Worm (Caenorhabditis elegans) whole organism, L2 larva: ENCODE measurements around the gene sms-1.

ENCODE experiments used
- C34F6.9 ChIP-seq: fragments of 150-350 bp; optimal IDR thresholded peaks from 2 replicates; lab custom pipeline; 2014; ENCODE audit warnings: missing biosample characterization, missing genetic modification characterization
- F13H6.1 ChIP-seq: sonication (generic microtip); optimal IDR thresholded peaks from 2 replicates; lab custom pipeline; 2016; ENCODE audit warnings: missing genetic modification characterization, missing compliant biosample characterization
- R02D3.7 ChIP-seq: fragments of 150-350 bp; optimal IDR thresholded peaks from 2 replicates; lab custom pipeline; 2014; ENCODE audit warnings: missing biosample characterization, missing genetic modification characterization
- ZK546.5 ChIP-seq: sonication (generic microtip); optimal IDR thresholded peaks from 2 replicates; lab custom pipeline; 2017; ENCODE audit warnings: missing biosample characterization, missing genetic modification characterization
- alr-1 ChIP-seq: fragments of 150-350 bp; optimal IDR thresholded peaks from 2 replicates; lab custom pipeline; 2014; ENCODE audit warnings: missing biosample characterization, missing genetic modification characterization
- aly-2 ChIP-seq: fragments of 150-350 bp; optimal IDR thresholded peaks from 2 replicates; lab custom pipeline; 2014; ENCODE audit warnings: missing biosample characterization, missing genetic modification characterization
- ama-1 ChIP-seq: fragments of 150-350 bp; optimal IDR thresholded peaks from 2 replicates; lab custom pipeline; 2018; ENCODE audit warnings: inconsistent platforms
- blmp-1 ChIP-seq: sonication (generic microtip); optimal IDR thresholded peaks from 2 replicates; lab custom pipeline; 2017; ENCODE audit warnings: missing genetic modification characterization, mild to moderate bottlenecking, missing compliant biosample characterization, antibody characterized with exemption, moderate library complexity; ENCODE audit not compliant: insufficient read depth
- ceh-16 ChIP-seq: fragments of 150-350 bp; optimal IDR thresholded peaks from 2 replicates; lab custom pipeline; 2014; ENCODE audit warnings: missing biosample characterization, missing genetic modification characterization
- ceh-82 ChIP-seq: fragments of 150-350 bp; optimal IDR thresholded peaks from 2 replicates; lab custom pipeline; 2014; ENCODE audit warnings: missing biosample characterization, missing genetic modification characterization
- crh-2 ChIP-seq: sonication (generic microtip); optimal IDR thresholded peaks from 2 replicates; lab custom pipeline; 2017; ENCODE audit warnings: missing biosample characterization, missing genetic modification characterization
- elt-1 ChIP-seq: fragments of 150-350 bp; optimal IDR thresholded peaks from 2 replicates; lab custom pipeline; 2014; ENCODE audit warnings: missing biosample characterization, missing genetic modification characterization
- elt-3 ChIP-seq: sonication (generic microtip); optimal IDR thresholded peaks from 2 replicates; lab custom pipeline; 2017; ENCODE audit warnings: missing biosample characterization, missing genetic modification characterization
- fos-1 ChIP-seq: fragments of 150-350 bp; optimal IDR thresholded peaks from 2 replicates; lab custom pipeline; 2014; ENCODE audit warnings: missing biosample characterization, missing genetic modification characterization
- gmeb-1 ChIP-seq: fragments of 150-350 bp; optimal IDR thresholded peaks from 2 replicates; lab custom pipeline; 2014; ENCODE audit warnings: missing biosample characterization, missing genetic modification characterization
- lin-11 ChIP-seq: fragments of 150-350 bp; sonication (generic microtip); optimal IDR thresholded peaks from 2 replicates; lab custom pipeline; 2014; ENCODE audit warnings: missing biosample characterization, missing genetic modification characterization, inconsistent platforms, mixed read lengths
- lin-13 ChIP-seq: fragments of 150-350 bp; optimal IDR thresholded peaks from 2 replicates; lab custom pipeline; 2014; ENCODE audit warnings: missing biosample characterization, missing genetic modification reagents, missing genetic modification characterization
- lsy-2 ChIP-seq, 2 experiments: fragments of 150-350 bp in 1 of 2; sonication (generic microtip) in 1 of 2; optimal IDR thresholded peaks; 2 replicates each; lab custom pipeline; 2014 to 2017; ENCODE audit warnings: missing biosample characterization in 2 of 2, missing genetic modification characterization in 2 of 2
- mab-5 ChIP-seq: fragments of 150-350 bp; optimal IDR thresholded peaks from 2 replicates; lab custom pipeline; 2014; ENCODE audit warnings: missing biosample characterization, missing genetic modification characterization
- nhr-10 ChIP-seq: sonication (generic microtip); optimal IDR thresholded peaks from 2 replicates; lab custom pipeline; 2017; ENCODE audit warnings: missing biosample characterization, missing genetic modification characterization
- nhr-11 ChIP-seq: fragments of 150-350 bp; optimal IDR thresholded peaks from 2 replicates; lab custom pipeline; 2014; ENCODE audit warnings: missing biosample characterization, missing genetic modification characterization
- nhr-12 ChIP-seq: fragments of 150-350 bp; optimal IDR thresholded peaks from 2 replicates; lab custom pipeline; 2014; ENCODE audit warnings: missing biosample characterization, missing genetic modification characterization
- nhr-129 ChIP-seq: fragments of 150-350 bp; optimal IDR thresholded peaks from 2 replicates; lab custom pipeline; 2014; ENCODE audit warnings: missing biosample characterization, missing genetic modification characterization
- nhr-21 ChIP-seq: fragments of 150-350 bp; optimal IDR thresholded peaks from 2 replicates; lab custom pipeline; 2014; ENCODE audit warnings: missing biosample characterization, missing genetic modification characterization
- nhr-25 ChIP-seq: fragments of 150-350 bp; sonication (generic microtip); optimal IDR thresholded peaks from 3 replicates; lab custom pipeline; 2014; ENCODE audit warnings: missing biosample characterization, missing genetic modification characterization
- nhr-6 ChIP-seq: fragments of 150-350 bp; optimal IDR thresholded peaks from 2 replicates; lab custom pipeline; 2014; ENCODE audit warnings: missing biosample characterization, missing genetic modification characterization
- nhr-77 ChIP-seq: fragments of 150-350 bp; optimal IDR thresholded peaks from 2 replicates; lab custom pipeline; 2014; ENCODE audit warnings: missing biosample characterization, missing genetic modification characterization
- peb-1 ChIP-seq: fragments of 150-350 bp; optimal IDR thresholded peaks from 2 replicates; lab custom pipeline; 2014; ENCODE audit warnings: missing biosample characterization, missing genetic modification characterization
- sem-4 ChIP-seq: fragments of 150-350 bp; optimal IDR thresholded peaks from 2 replicates; lab custom pipeline; 2014; ENCODE audit warnings: missing biosample characterization, missing genetic modification reagents, missing genetic modification characterization
- skn-1 ChIP-seq: sonication (generic microtip); optimal IDR thresholded peaks from 2 replicates; lab custom pipeline; 2017; ENCODE audit warnings: missing biosample characterization, missing genetic modification characterization
- sma-3 ChIP-seq: sonication (generic microtip); optimal IDR thresholded peaks from 2 replicates; lab custom pipeline; 2016; ENCODE audit warnings: missing genetic modification reagents, missing genetic modification characterization, missing compliant biosample characterization
- sma-9 ChIP-seq, 2 experiments: fragments of 150-350 bp in 1 of 2; sonication (generic microtip) in 1 of 2; optimal IDR thresholded peaks; 2 replicates each; lab custom pipeline; 2014 to 2016; ENCODE audit warnings: missing genetic modification characterization in 2 of 2, mild to moderate bottlenecking in 1 of 2, missing biosample characterization in 1 of 2, missing compliant biosample characterization in 1 of 2, missing genetic modification reagents in 1 of 2, moderate library complexity in 1 of 2
- unc-55 ChIP-seq: fragments of 150-350 bp; sonication (generic microtip); optimal IDR thresholded peaks from 3 replicates; lab custom pipeline; 2014; ENCODE audit warnings: missing biosample characterization, missing genetic modification reagents, missing genetic modification characterization
- zag-1 ChIP-seq: fragments of 150-350 bp; optimal IDR thresholded peaks from 2 replicates; lab custom pipeline; 2014; ENCODE audit warnings: missing biosample characterization, missing genetic modification characterization
- ztf-1 ChIP-seq: fragments of 200-800 bp; sonication (Bioruptor generic); conservative IDR thresholded peaks from 2 replicates; pipeline ENCODE4 v1.3.6; 2022; ENCODE audit warnings: missing genetic modification characterization, missing compliant biosample characterization
- ztf-4 ChIP-seq: fragments of 150-350 bp; optimal IDR thresholded peaks from 2 replicates; lab custom pipeline; 2014; ENCODE audit warnings: missing biosample characterization, missing genetic modification characterization

sms-1 gene

DNA sequence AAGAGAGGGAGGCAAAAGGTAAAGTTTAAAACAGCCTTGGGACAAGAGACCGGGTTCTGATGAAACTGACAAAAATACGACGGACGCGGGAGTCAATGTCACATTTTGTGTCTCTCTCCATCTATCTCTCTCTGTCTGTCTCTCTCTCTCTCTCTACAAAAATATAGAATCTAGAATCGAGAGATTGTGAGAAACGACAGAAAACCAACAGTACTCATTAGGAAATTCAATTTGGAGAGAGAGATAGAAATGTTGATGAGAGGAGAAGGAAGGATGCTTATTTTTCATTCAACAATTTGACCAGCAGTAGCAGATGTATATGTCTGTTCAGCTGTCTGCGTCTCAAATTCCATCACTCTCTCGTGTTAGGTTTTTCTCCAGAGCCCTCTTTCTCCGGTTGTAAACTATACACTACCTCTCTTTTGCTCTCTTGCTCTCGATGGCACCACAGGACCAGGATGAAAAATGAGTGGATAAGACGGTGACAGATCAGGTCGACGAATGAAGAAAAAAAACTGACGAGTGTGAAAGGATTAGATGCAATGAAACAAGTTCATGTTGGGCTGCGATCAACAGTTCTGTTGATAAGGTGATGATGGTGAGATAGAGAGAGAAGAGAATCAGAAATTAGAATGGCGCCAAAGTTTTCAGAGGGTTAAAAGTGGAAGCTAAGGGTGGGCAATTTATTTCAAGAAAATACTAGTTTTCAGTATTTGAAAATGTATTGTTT is 8.2 kb downstream of the sms-1 start:
- TF ChIP-seq nhr-12 (tag; lab: Kevin White, UChicago) (no peak), F13H6.1 (tag; lab: Kevin White, UChicago) (peak; percentile 35), blmp-1 (peak; percentile 76), nhr-10 (no peak), nhr-6 (peak; percentile 73), nhr-129 (tag; lab: Kevin White, UChicago) (peak; percentile 64), sma-3 (GFP tag; lab: Kevin White, UChicago) (peak; percentile 70), nhr-21 (peak; percentile 62), ceh-82 (tag; lab: Kevin White, UChicago) (no peak), ZK546.5 (tag; lab: Kevin White, UChicago) (no peak), sem-4 (tag; lab: Kevin White, UChicago) (peak; percentile 38), nhr-25 (tag; lab: Kevin White, UChicago) (peak; percentile 94), sma-9 (GFP tag; optimal IDR thresholded peaks at IDR 0.05; lab: Kevin White, UChicago) (peak; percentile 75), sma-9 (tag; optimal IDR thresholded peaks at IDR 0.05; lab: Kevin White, UChicago) (no peak), C34F6.9 (tag; lab: Kevin White, UChicago) (peak; percentile 42), elt-1 (tag; lab: Kevin White, UChicago) (no peak), lsy-2 (tag; optimal IDR thresholded peaks at IDR 0.05; lab: Kevin White, UChicago) (peak in 1 of 2 experiments; percentile 55), lin-13 (GFP tag; lab: Kevin White, UChicago) (peak; percentile 20), ceh-16 (tag; lab: Kevin White, UChicago) (peak; percentile 38)

DNA sequence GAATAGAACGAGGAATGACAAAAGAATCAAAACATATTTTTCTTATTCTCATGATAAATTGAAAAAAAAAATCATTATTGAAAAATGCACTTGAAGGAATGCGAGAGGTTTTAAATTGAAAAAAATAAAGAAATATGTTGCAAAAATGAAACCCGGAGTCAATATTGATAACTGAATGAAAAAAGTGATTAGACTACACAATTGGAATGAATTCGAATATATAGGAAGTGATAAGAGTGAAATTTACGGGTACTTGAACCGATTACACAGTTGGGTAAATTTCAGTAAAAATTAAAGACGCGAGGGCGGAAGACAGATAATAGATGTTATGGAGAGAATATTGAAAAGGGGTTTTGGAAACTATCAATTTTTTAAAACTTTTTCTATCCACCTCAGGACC is 8.9 kb downstream of the sms-1 start:
- TF ChIP-seq fos-1 (peak; percentile 73), nhr-77 (tag; lab: Kevin White, UChicago) (no peak)

DNA sequence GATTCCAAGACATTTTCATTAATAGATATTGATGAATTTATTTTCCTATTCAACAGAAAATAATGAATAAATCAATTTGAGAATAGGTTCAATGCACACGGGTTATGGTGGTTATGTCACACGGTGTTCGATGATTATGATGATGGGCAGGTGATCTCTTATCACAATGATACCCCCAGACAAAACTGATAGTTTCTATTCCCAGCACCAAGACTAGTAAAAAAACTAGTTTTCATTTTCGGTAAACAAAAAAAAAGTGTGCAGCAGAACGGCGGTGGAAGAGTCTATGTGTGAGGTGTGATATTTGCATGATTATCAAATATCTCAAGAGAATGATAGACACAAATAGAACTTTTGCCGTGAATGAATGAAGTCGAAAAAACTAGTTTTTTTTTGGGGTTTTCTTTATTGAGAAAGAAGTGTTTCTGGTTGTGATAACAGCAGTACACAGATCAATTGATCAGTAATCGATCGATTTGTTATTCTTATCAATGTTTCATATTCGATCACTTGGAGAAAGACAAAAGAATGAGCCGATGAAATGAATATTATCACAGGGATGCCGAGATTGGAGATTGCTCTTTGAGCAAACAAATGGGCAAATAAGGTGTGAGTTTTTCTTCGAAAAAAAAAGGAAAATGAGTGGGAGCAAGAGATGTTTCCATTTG is 10.0 kb downstream of the sms-1 start:
- TF ChIP-seq lin-11 (tag; lab: Kevin White, UChicago): no peak
- TF ChIP-seq sma-9 (GFP tag; optimal IDR thresholded peaks at IDR 0.05; lab: Kevin White, UChicago): peak; percentile 3
- TF ChIP-seq sma-9 (tag; optimal IDR thresholded peaks at IDR 0.05; lab: Kevin White, UChicago): no peak

DNA sequence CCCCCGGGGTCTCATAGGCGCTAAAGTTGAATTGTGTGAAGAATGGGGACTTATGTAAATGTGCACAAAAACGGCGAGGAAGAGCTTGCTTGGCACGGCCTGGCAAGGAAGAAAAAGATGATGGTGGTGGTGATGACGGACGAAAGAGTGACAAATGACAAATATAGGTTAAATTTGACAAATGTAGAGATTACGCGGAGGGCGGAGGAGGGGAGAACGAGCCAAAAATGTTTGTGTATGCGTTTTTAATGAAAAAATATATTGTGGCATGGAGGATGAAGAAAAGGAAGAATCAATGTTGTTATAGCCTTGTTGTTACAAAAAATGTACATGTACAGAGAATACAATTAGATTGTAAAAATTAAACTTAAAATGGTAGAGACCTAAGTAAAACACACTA is 11.1 kb downstream of the sms-1 start:
- TF ChIP-seq zag-1 (no peak), peb-1 (no peak), mab-5 (tag; lab: Kevin White, UChicago) (peak; percentile 32), F13H6.1 (tag; lab: Kevin White, UChicago) (no peak), elt-1 (tag; lab: Kevin White, UChicago) (no peak)

DNA sequence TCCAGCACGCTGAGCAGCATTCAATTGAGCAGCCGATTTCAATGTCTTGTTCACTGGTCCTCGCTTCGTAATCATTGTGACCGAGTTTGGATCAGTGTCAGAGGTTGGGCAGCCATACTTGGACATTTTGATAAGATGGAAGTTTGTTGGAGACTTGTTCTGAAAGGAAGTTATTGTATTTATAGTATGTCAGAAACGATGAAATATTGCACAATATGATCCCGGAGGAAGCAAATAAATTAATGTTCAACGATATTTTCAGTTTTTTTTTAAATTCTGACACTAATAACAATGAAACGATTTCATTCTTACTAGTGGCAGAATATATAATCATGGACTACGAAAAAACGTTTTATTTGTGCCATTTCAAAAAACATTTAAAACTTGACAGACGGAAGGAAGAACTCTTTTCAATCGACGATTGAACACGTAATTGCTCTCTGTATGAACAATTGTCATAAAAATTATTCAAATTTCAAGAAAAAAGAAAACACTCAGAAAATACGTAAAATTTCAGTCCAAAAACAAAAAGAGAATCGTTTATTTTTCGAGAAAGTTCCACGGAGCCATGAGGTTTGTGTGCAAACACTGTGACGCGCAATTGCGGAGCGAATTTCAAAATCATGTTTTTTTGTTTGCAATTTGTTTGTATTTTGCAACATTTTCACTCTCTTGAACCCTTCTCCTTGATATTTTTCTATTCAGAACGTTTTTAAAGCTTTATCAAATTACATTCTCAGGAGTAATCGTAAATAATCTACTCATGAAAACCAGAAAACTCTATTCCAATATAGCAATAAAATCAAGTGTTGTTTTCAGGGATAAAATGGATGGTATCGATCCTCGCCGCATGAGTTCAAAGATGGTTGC is 17.7 kb downstream of the sms-1 start, which contains the start of the genes mbf-1 and nse-4:
Gene mbf-1, minus strand, starts transcription at position 343 of the 870 bp plus-strand sequence.
Gene nse-4, plus strand, starts transcription at position 820 of the 870 bp plus-strand sequence.
- TF ChIP-seq fos-1 (peak; percentile 56), ama-1 (lab: Kevin White, UChicago) (peak; percentile 67), ztf-1 (GFP tag; lab: Robert Waterston, UW) (no peak), aly-2 (tag; lab: Kevin White, UChicago) (no peak), nhr-11 (tag; lab: Kevin White, UChicago) (no peak), ZK546.5 (tag; lab: Kevin White, UChicago) (no peak), nhr-6 (no peak), C34F6.9 (tag; lab: Kevin White, UChicago) (peak; percentile 94), unc-55 (peak; percentile 71), lsy-2 (tag; optimal IDR thresholded peaks at IDR 0.05; lab: Kevin White, UChicago) (peak; percentile 59 to 80), sma-9 (GFP tag; optimal IDR thresholded peaks at IDR 0.05; lab: Kevin White, UChicago) (peak; percentile 35), sma-9 (tag; optimal IDR thresholded peaks at IDR 0.05; lab: Kevin White, UChicago) (no peak), nhr-129 (tag; lab: Kevin White, UChicago) (peak; percentile 65), F13H6.1 (tag; lab: Kevin White, UChicago) (peak; percentile 23), alr-1 (tag; lab: Kevin White, UChicago) (no peak), skn-1 (tag; lab: Kevin White, UChicago) (peak; percentile 12), sem-4 (tag; lab: Kevin White, UChicago) (peak; percentile 20), nhr-25 (tag; lab: Kevin White, UChicago) (peak; percentile 39), lin-13 (GFP tag; lab: Kevin White, UChicago) (peak; percentile 47), elt-3 (tag; lab: Kevin White, UChicago) (no peak), ztf-4 (tag; lab: Kevin White, UChicago) (peak; percentile 48), R02D3.7 (tag; lab: Kevin White, UChicago) (no peak), gmeb-1 (tag; lab: Kevin White, UChicago) (peak; percentile 76), nhr-21 (peak; percentile 7), nhr-12 (tag; lab: Kevin White, UChicago) (no peak), sma-3 (GFP tag; lab: Kevin White, UChicago) (peak; percentile 56), crh-2 (tag; lab: Kevin White, UChicago) (peak; percentile 82)
